Worm (Caenorhabditis elegans) whole organism, L2 larva: ENCODE data around the gene Y57A10C.8.

Experiments
- dmd-4 ChIP-seq: sonication (generic microtip); optimal IDR thresholded peaks from 2 replicates; lab custom pipeline; 2017; ENCODE audit warnings: missing biosample characterization, missing genetic modification characterization
- elt-1 ChIP-seq: fragments of 150-350 bp; optimal IDR thresholded peaks from 2 replicates; lab custom pipeline; 2014; ENCODE audit warnings: missing biosample characterization, missing genetic modification characterization
- lsy-2 ChIP-seq, 2 experiments: fragments of 150-350 bp in 1 of 2; sonication (generic microtip) in 1 of 2; optimal IDR thresholded peaks; 2 replicates each; lab custom pipeline; 2014 to 2017; ENCODE audit warnings: missing biosample characterization in 2 of 2, missing genetic modification characterization in 2 of 2
- nhr-129 ChIP-seq: fragments of 150-350 bp; optimal IDR thresholded peaks from 2 replicates; lab custom pipeline; 2014; ENCODE audit warnings: missing biosample characterization, missing genetic modification characterization
- nhr-21 ChIP-seq: fragments of 150-350 bp; optimal IDR thresholded peaks from 2 replicates; lab custom pipeline; 2014; ENCODE audit warnings: missing biosample characterization, missing genetic modification characterization
- nhr-23 ChIP-seq: fragments of 150-350 bp; optimal IDR thresholded peaks from 2 replicates; lab custom pipeline; 2014; ENCODE audit warnings: missing biosample characterization, missing genetic modification reagents, missing genetic modification characterization
- nhr-6 ChIP-seq: fragments of 150-350 bp; optimal IDR thresholded peaks from 2 replicates; lab custom pipeline; 2014; ENCODE audit warnings: missing biosample characterization, missing genetic modification characterization
- sma-9 ChIP-seq, 2 experiments: fragments of 150-350 bp in 1 of 2; sonication (generic microtip) in 1 of 2; optimal IDR thresholded peaks; 2 replicates each; lab custom pipeline; 2014 to 2016; ENCODE audit warnings: missing genetic modification characterization in 2 of 2, mild to moderate bottlenecking in 1 of 2, missing biosample characterization in 1 of 2, missing compliant biosample characterization in 1 of 2, missing genetic modification reagents in 1 of 2, moderate library complexity in 1 of 2
- unc-55 ChIP-seq: fragments of 150-350 bp; sonication (generic microtip); optimal IDR thresholded peaks from 3 replicates; lab custom pipeline; 2014; ENCODE audit warnings: missing biosample characterization, missing genetic modification reagents, missing genetic modification characterization
- ztf-4 ChIP-seq: fragments of 150-350 bp; optimal IDR thresholded peaks from 2 replicates; lab custom pipeline; 2014; ENCODE audit warnings: missing biosample characterization, missing genetic modification characterization

The Y57A10C.8 gene

ce11 chrII:12380888-12381287 is 48.8 kb downstream of the Y57A10C.8 start:
- no peak for TF ChIP-seq elt-1 (tag; lab: Kevin White, UChicago)

ce11 chrII:12379430-12379829 is 50.2 kb downstream of the Y57A10C.8 start, which contains the start of gene marc-5:
Gene marc-5, minus strand, starts transcription at chrII:12379530.
- no peak for TF ChIP-seq sma-9 (GFP tag; optimal IDR thresholded peaks at IDR 0.05; lab: Kevin White, UChicago)
- no peak for TF ChIP-seq sma-9 (tag; optimal IDR thresholded peaks at IDR 0.05; lab: Kevin White, UChicago)
- TF ChIP-seq nhr-21 (tag; lab: Kevin White, UChicago), result no peak
- no peak for TF ChIP-seq unc-55
- TF ChIP-seq lsy-2 (tag; optimal IDR thresholded peaks at IDR 0.05; lab: Kevin White, UChicago), result no peak
- TF ChIP-seq ztf-4 (tag; lab: Kevin White, UChicago), result no peak
- TF ChIP-seq nhr-6 (tag; lab: Kevin White, UChicago), result no peak
- TF ChIP-seq nhr-23 (tag; lab: Kevin White, UChicago), result no peak

ce11 chrII:12378793-12379192 is 50.9 kb downstream of the Y57A10C.8 start:
- TF ChIP-seq nhr-129 (peak; percentile 59), dmd-4 (no peak)
